Fruit fly (Drosophila melanogaster) whole organism, embryonic: Measurements from ENCODE around the gene sip1.

ENCODE experiments used
- Abd-B ChIP-seq: fragments of 200-800 bp; sonication (Bioruptor generic); optimal IDR thresholded peaks from 2 replicates; lab custom pipeline; 2018; ENCODE audit warnings: missing biosample characterization, mild to moderate bottlenecking, missing genetic modification characterization, moderate library complexity
- Adf1 ChIP-seq: fragments of 200-800 bp; sonication (Bioruptor generic); IDR thresholded peaks from 2 replicates; pipeline ENCODE4 v1.3.6; 2022; ENCODE audit warnings: missing biosample characterization, missing genetic modification characterization
- Asciz ChIP-seq: fragments of 200-800 bp; sonication (Bioruptor generic); optimal IDR thresholded peaks from 2 replicates; lab custom pipeline; 2017; ENCODE audit warnings: missing biosample characterization, mild to moderate bottlenecking, missing genetic modification characterization, missing genetic modification reagents
- CG10274 ChIP-seq: fragments of 200-800 bp; sonication (Bioruptor generic); optimal IDR thresholded peaks from 3 replicates; lab custom pipeline; 2017; ENCODE audit warnings: missing biosample characterization, mild to moderate bottlenecking, missing genetic modification characterization
- CG10543 ChIP-seq: fragments of 200-800 bp; sonication (Bioruptor generic); optimal IDR thresholded peaks from 3 replicates; lab custom pipeline; 2017; ENCODE audit warnings: missing biosample characterization, mild to moderate bottlenecking, missing genetic modification characterization, moderate library complexity
- CG10654 ChIP-seq: fragments of 200-800 bp; sonication (Bioruptor generic); optimal IDR thresholded peaks from 2 replicates; lab custom pipeline; 2016; ENCODE audit warnings: missing biosample characterization, missing genetic modification characterization
- CG12236 ChIP-seq: fragments of 200-800 bp; sonication (Bioruptor generic); optimal IDR thresholded peaks from 2 replicates; lab custom pipeline; 2016; ENCODE audit warnings: missing biosample characterization, missing genetic modification characterization
- CG14710 ChIP-seq: fragments of 200-800 bp; sonication (Bioruptor generic); optimal IDR thresholded peaks from 3 replicates; lab custom pipeline; 2019; ENCODE audit warnings: missing biosample characterization, mild to moderate bottlenecking, missing genetic modification characterization, moderate library complexity
- CG15011 ChIP-seq: fragments of 200-800 bp; sonication (Bioruptor generic); optimal IDR thresholded peaks from 3 replicates; lab custom pipeline; 2018; ENCODE audit warnings: missing biosample characterization, mild to moderate bottlenecking, missing genetic modification characterization
- CG16815 ChIP-seq: fragments of 200-800 bp; sonication (Bioruptor generic); optimal IDR thresholded peaks from 3 replicates; lab custom pipeline; 2017; ENCODE audit warnings: missing biosample characterization, mild to moderate bottlenecking, missing genetic modification characterization
- CG17912 ChIP-seq: fragments of 200-800 bp; sonication (Bioruptor generic); optimal IDR thresholded peaks from 2 replicates; lab custom pipeline; 2018; ENCODE audit warnings: missing biosample characterization, mild to moderate bottlenecking, missing genetic modification characterization
- CG3065 ChIP-seq: fragments of 200-800 bp; sonication (Bioruptor generic); optimal IDR thresholded peaks from 2 replicates; lab custom pipeline; 2016; ENCODE audit warnings: missing biosample characterization, missing genetic modification characterization
- CG31224 ChIP-seq: fragments of 200-800 bp; sonication (Bioruptor generic); IDR thresholded peaks from 2 replicates; pipeline ENCODE4 v1.3.6; 2022; ENCODE audit warnings: missing biosample characterization, missing genetic modification characterization
- CG3281 ChIP-seq: fragments of 200-800 bp; sonication (Bioruptor generic); optimal IDR thresholded peaks from 3 replicates; lab custom pipeline; 2017; ENCODE audit warnings: missing biosample characterization, mild to moderate bottlenecking, missing genetic modification characterization
- CG3726 ChIP-seq: fragments of 200-800 bp; sonication (Bioruptor generic); IDR thresholded peaks from 3 replicates; pipeline ENCODE4, ENCODE4 v1.3.6; 2022; ENCODE audit warnings: missing biosample characterization, missing genetic modification characterization
- CG6175 ChIP-seq: fragments of 200-800 bp; sonication (Bioruptor generic); IDR thresholded peaks from 3 replicates; pipeline ENCODE4 v1.3.6; 2022; ENCODE audit warnings: missing biosample characterization, missing genetic modification characterization
- CG9932 ChIP-seq: fragments of 200-800 bp; sonication (Bioruptor generic); IDR thresholded peaks from 2 replicates; pipeline ENCODE4 v1.3.6; 2022; ENCODE audit warnings: missing biosample characterization, missing genetic modification characterization
- Dad ChIP-seq: fragments of 200-800 bp; sonication (Bioruptor generic); optimal IDR thresholded peaks from 3 replicates; lab custom pipeline; 2016; ENCODE audit warnings: missing biosample characterization, missing genetic modification characterization
- Dip3 ChIP-seq: fragments of 200-800 bp; sonication (Bioruptor generic); optimal IDR thresholded peaks from 3 replicates; lab custom pipeline; 2016; ENCODE audit warnings: missing biosample characterization, missing genetic modification characterization
- Doc2 ChIP-seq: fragments of 200-800 bp; sonication (Bioruptor generic); IDR thresholded peaks from 2 replicates; pipeline ENCODE4 v1.3.6; 2022; ENCODE audit warnings: missing biosample characterization, missing genetic modification characterization
- E2f1 ChIP-seq: fragments of 200-800 bp; sonication (Bioruptor generic); IDR thresholded peaks from 2 replicates; pipeline ENCODE4 v1.3.6; 2022; ENCODE audit warnings: missing biosample characterization, missing genetic modification characterization
- ERR ChIP-seq: fragments of 200-800 bp; sonication (Bioruptor generic); optimal IDR thresholded peaks from 2 replicates; lab custom pipeline; 2016; ENCODE audit warnings: missing biosample characterization, missing genetic modification characterization
- H2.0 ChIP-seq: fragments of 200-800 bp; sonication (Bioruptor generic); IDR thresholded peaks from 2 replicates; pipeline ENCODE4 v1.3.6; 2022; ENCODE audit warnings: missing biosample characterization, missing genetic modification characterization
- Hmx ChIP-seq: fragments of 200-800 bp; sonication (Bioruptor generic); optimal IDR thresholded peaks from 2 replicates; lab custom pipeline; 2016; ENCODE audit warnings: missing biosample characterization, missing genetic modification characterization
- Hr78 ChIP-seq, 2 experiments: fragments of 200-800 bp in 1 of 2; fragments of >200 bp in 1 of 2; sonication (Bioruptor generic) in 1 of 2; optimal IDR thresholded peaks; 2 replicates each; lab custom pipeline; 2017 to 2019; ENCODE audit warnings: missing biosample characterization in 2 of 2, missing genetic modification characterization in 2 of 2, mild to moderate bottlenecking in 1 of 2, moderate library complexity in 1 of 2
- Hsf ChIP-seq: fragments of 200-800 bp; sonication (Bioruptor generic); optimal IDR thresholded peaks from 3 replicates; lab custom pipeline; 2016; ENCODE audit warnings: missing biosample characterization, missing genetic modification characterization
- ac ChIP-seq: fragments of 200-800 bp; sonication (Bioruptor generic); optimal IDR thresholded peaks from 3 replicates; lab custom pipeline; 2017; ENCODE audit warnings: missing biosample characterization, mild to moderate bottlenecking, missing genetic modification characterization
- al ChIP-seq: fragments of 200-800 bp; sonication (Bioruptor generic); IDR thresholded peaks from 2 replicates; pipeline ENCODE4 v1.3.6; 2022; ENCODE audit warnings: missing biosample characterization, missing genetic modification characterization
- az2 ChIP-seq: fragments of 200-800 bp; sonication (Bioruptor generic); optimal IDR thresholded peaks from 3 replicates; lab custom pipeline; 2016; ENCODE audit warnings: missing biosample characterization, missing genetic modification characterization
- cg ChIP-seq: fragments of 200-800 bp; sonication (Bioruptor generic); optimal IDR thresholded peaks from 3 replicates; lab custom pipeline; 2019; ENCODE audit warnings: missing biosample characterization, mild to moderate bottlenecking, missing genetic modification characterization, moderate library complexity
- chn ChIP-seq: fragments of 200-800 bp; sonication (Bioruptor generic); optimal IDR thresholded peaks from 2 replicates; lab custom pipeline; 2016; ENCODE audit warnings: missing biosample characterization, missing genetic modification characterization
- crp ChIP-seq, 2 experiments: fragments of 200-800 bp; sonication (Bioruptor generic); optimal IDR thresholded peaks; 2 replicates in 1 of 2; 3 replicates in 1 of 2; lab custom pipeline; 2017; ENCODE audit warnings: missing biosample characterization in 2 of 2, missing genetic modification characterization in 2 of 2, mild to moderate bottlenecking in 1 of 2, moderate library complexity in 1 of 2
- disco-r ChIP-seq: fragments of 200-800 bp; sonication (Bioruptor generic); optimal IDR thresholded peaks from 2 replicates; lab custom pipeline; 2016; ENCODE audit warnings: missing biosample characterization, missing genetic modification characterization
- fd3F ChIP-seq: fragments of 200-800 bp; sonication (Bioruptor generic); optimal IDR thresholded peaks from 2 replicates; lab custom pipeline; 2018; ENCODE audit warnings: missing biosample characterization, mild to moderate bottlenecking, missing genetic modification characterization, moderate library complexity
- fru ChIP-seq: fragments of >200 bp; optimal IDR thresholded peaks from 2 replicates; lab custom pipeline; 2017
- gcm ChIP-seq: fragments of 200-800 bp; sonication (Bioruptor generic); optimal IDR thresholded peaks from 2 replicates; lab custom pipeline; 2019; ENCODE audit warnings: missing biosample characterization, mild to moderate bottlenecking, missing genetic modification characterization, moderate library complexity
- gsb-n ChIP-seq: fragments of 200-800 bp; sonication (Bioruptor generic); optimal IDR thresholded peaks from 3 replicates; lab custom pipeline; 2018; ENCODE audit warnings: missing biosample characterization, mild to moderate bottlenecking, missing genetic modification characterization
- hb ChIP-seq: fragments of 200-800 bp; sonication (Bioruptor generic); IDR thresholded peaks from 3 replicates; pipeline ENCODE4 v1.3.6; 2022; ENCODE audit warnings: missing biosample characterization, missing genetic modification characterization; ENCODE audit not compliant: partially characterized antibody
- jing ChIP-seq: fragments of 200-800 bp; sonication (Bioruptor generic); optimal IDR thresholded peaks from 2 replicates; lab custom pipeline; 2018; ENCODE audit warnings: missing biosample characterization, mild to moderate bottlenecking, missing genetic modification characterization
- nerfin-1 ChIP-seq: fragments of 200-800 bp; sonication (Bioruptor generic); optimal IDR thresholded peaks from 3 replicates; lab custom pipeline; 2019; ENCODE audit warnings: missing biosample characterization, mild to moderate bottlenecking, missing genetic modification characterization, moderate library complexity
- nerfin-2 ChIP-seq: fragments of 200-800 bp; sonication (Bioruptor generic); IDR thresholded peaks from 2 replicates; pipeline ENCODE4 v1.3.6; 2022; ENCODE audit warnings: missing biosample characterization, missing genetic modification characterization; ENCODE audit not compliant: partially characterized antibody
- odd ChIP-seq: fragments of 200-800 bp; sonication (Bioruptor generic); optimal IDR thresholded peaks from 2 replicates; lab custom pipeline; 2017; ENCODE audit warnings: missing biosample characterization, mild to moderate bottlenecking, missing genetic modification characterization
- otp ChIP-seq: fragments of 200-800 bp; sonication (Bioruptor generic); IDR thresholded peaks from 3 replicates; pipeline ENCODE4, ENCODE4 v1.3.6; 2022; ENCODE audit warnings: missing biosample characterization, missing genetic modification characterization
- p53 ChIP-seq: fragments of 200-800 bp; sonication (Bioruptor generic); optimal IDR thresholded peaks from 2 replicates; lab custom pipeline; 2016; ENCODE audit warnings: missing biosample characterization, missing genetic modification characterization
- pfk ChIP-seq: fragments of 200-800 bp; sonication (Bioruptor generic); optimal IDR thresholded peaks from 2 replicates; lab custom pipeline; 2018; ENCODE audit warnings: missing biosample characterization, mild to moderate bottlenecking, missing genetic modification characterization, moderate library complexity
- pros ChIP-seq: fragments of 200-800 bp; sonication (Bioruptor generic); optimal IDR thresholded peaks from 3 replicates; lab custom pipeline; 2019; ENCODE audit warnings: missing biosample characterization, mild to moderate bottlenecking, missing genetic modification characterization, moderate library complexity
- repo ChIP-seq: fragments of 200-800 bp; sonication (Bioruptor generic); optimal IDR thresholded peaks from 2 replicates; lab custom pipeline; 2016; ENCODE audit warnings: missing biosample characterization, missing genetic modification characterization
- ro ChIP-seq: fragments of 200-800 bp; sonication (Bioruptor generic); IDR thresholded peaks from 2 replicates; pipeline ENCODE4 v1.3.6; 2022; ENCODE audit warnings: missing biosample characterization, missing genetic modification characterization
- sim ChIP-seq: fragments of 200-800 bp; sonication (Bioruptor generic); IDR thresholded peaks from 2 replicates; pipeline ENCODE4 v1.3.6; 2022; ENCODE audit warnings: missing biosample characterization, missing genetic modification characterization
- zen2 ChIP-seq: fragments of 200-800 bp; sonication (Bioruptor generic); IDR thresholded peaks from 3 replicates; pipeline ENCODE4 v1.3.6; 2022; ENCODE audit warnings: missing biosample characterization, missing genetic modification characterization; ENCODE audit not compliant: partially characterized antibody
- zf30C ChIP-seq: fragments of 200-800 bp; sonication (Bioruptor generic); optimal IDR thresholded peaks from 3 replicates; lab custom pipeline; 2018; ENCODE audit warnings: missing biosample characterization, mild to moderate bottlenecking, missing genetic modification characterization

Gene sip1

DNA sequence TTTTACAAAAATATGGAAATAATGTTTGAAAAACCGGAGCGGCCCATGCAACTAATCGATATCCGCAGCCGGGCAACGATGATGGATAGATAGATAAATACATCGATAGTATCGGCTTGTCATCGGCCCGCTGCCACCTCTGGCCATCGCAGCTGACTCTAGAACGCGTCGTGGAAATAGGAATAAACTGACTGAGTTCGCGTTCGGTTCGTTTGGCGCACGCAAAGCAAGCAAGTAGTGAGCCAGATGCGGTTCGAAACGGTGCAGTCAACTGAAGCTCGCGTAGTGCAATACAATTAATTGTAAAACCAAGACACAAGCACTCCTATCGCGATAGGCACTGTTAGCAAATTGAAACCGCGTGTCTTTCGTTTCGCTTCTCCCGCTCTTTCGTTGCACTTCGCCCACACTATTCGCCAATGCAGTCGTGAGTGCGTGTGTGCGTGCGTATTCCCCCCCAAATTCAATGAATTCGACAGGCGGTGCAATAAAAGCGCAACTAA, 3.7 kb downstream of the sip1 start, which contains the start of gene CG11030 (continued):
- no peak for TF ChIP-seq H2.0 (GFP tag; lab: Robert Waterston, UW)
- TF ChIP-seq Asciz (GFP tag; lab: Kevin White, UChicago), result no peak
- no peak for TF ChIP-seq CG3726 (GFP tag; lab: Robert Waterston, UW)
- TF ChIP-seq hb, result peak; percentile 100
- no peak for TF ChIP-seq odd (GFP tag; lab: Kevin White, UChicago)
- TF ChIP-seq E2f1 (GFP tag; lab: Robert Waterston, UW), result no peak
- TF ChIP-seq zen2, result peak; percentile 98
- TF ChIP-seq pros (GFP tag; lab: Kevin White, UChicago), result no peak
- no peak for TF ChIP-seq jing
- no peak for TF ChIP-seq fru (lab: Kevin White, UChicago)
- no peak for TF ChIP-seq Abd-B (GFP tag; lab: Kevin White, UChicago)
- no peak for TF ChIP-seq CG31224 (GFP tag; lab: Robert Waterston, UW)
- no peak for TF ChIP-seq p53 (GFP tag; lab: Kevin White, UChicago)
- TF ChIP-seq CG12236 (GFP tag; lab: Kevin White, UChicago), result no peak
- TF ChIP-seq CG3065 (GFP tag; lab: Kevin White, UChicago), result no peak
- TF ChIP-seq CG6175, result no peak
- no peak for TF ChIP-seq disco-r
- TF ChIP-seq CG16815 (GFP tag; lab: Kevin White, UChicago), result no peak
- no peak for TF ChIP-seq Hr78 (GFP tag; optimal IDR thresholded peaks at IDR 0.05; lab: Kevin White, UChicago)
- no peak for TF ChIP-seq CG10543 (GFP tag; lab: Kevin White, UChicago)
- TF ChIP-seq az2 (GFP tag; lab: Kevin White, UChicago), result no peak
- no peak for TF ChIP-seq Hsf
- peak; percentile 53 for TF ChIP-seq cg (GFP tag; lab: Kevin White, UChicago)
- TF ChIP-seq gsb-n (tag; lab: Kevin White, UChicago), result no peak
- TF ChIP-seq chn, result no peak
- no peak for TF ChIP-seq sim (GFP tag; lab: Robert Waterston, UW)
- TF ChIP-seq CG15011 (GFP tag; lab: Kevin White, UChicago), result no peak
- TF ChIP-seq ac (GFP tag; lab: Kevin White, UChicago), result no peak
- no peak for TF ChIP-seq fd3F (GFP tag; lab: Kevin White, UChicago)
- no peak for TF ChIP-seq CG10654 (GFP tag; lab: Kevin White, UChicago)
- TF ChIP-seq CG17912, result no peak
- TF ChIP-seq CG14710, result peak; percentile 21
- no peak for TF ChIP-seq zf30C
- no peak for TF ChIP-seq gcm
- no peak for TF ChIP-seq Doc2
- no peak for TF ChIP-seq Hmx (GFP tag; lab: Kevin White, UChicago)
- peak; percentile 10; the same call in 1 of the 2 replicates for TF ChIP-seq Adf1 (GFP tag; lab: Robert Waterston, UW)
- no peak for TF ChIP-seq ERR
- peak; percentile 98 for TF ChIP-seq nerfin-2 (GFP tag; lab: Robert Waterston, UW)
- TF ChIP-seq ro (GFP tag; lab: Robert Waterston, UW), result no peak
- TF ChIP-seq al (GFP tag; lab: Robert Waterston, UW), result peak; percentile 32; the same call in 1 of the 2 replicates
- no peak for TF ChIP-seq pfk
- no peak for TF ChIP-seq CG10274 (GFP tag; lab: Kevin White, UChicago)
- no peak for TF ChIP-seq Dip3 (GFP tag; lab: Kevin White, UChicago)
- TF ChIP-seq CG3281 (GFP tag; lab: Kevin White, UChicago), result peak; percentile 3
- no peak for TF ChIP-seq otp (GFP tag; lab: Robert Waterston, UW)
- TF ChIP-seq nerfin-1 (tag; lab: Kevin White, UChicago), result no peak
- TF ChIP-seq CG9932 (GFP tag; lab: Robert Waterston, UW), result peak; percentile 82
- TF ChIP-seq crp (GFP tag; optimal IDR thresholded peaks at IDR 0.05; lab: Kevin White, UChicago), result peak; percentile 27 to 87
- TF ChIP-seq repo (GFP tag; lab: Kevin White, UChicago), result no peak
- no peak for TF ChIP-seq Dad (GFP tag; lab: Kevin White, UChicago)
